Fruit fly (Drosophila melanogaster) whole organism, adult: ENCODE results near the gene SMC1.

Experiments
- CG11617 ChIP-seq: fragments of 200-800 bp; sonication (Bioruptor generic); optimal IDR thresholded peaks from 2 replicates; lab custom pipeline; 2017; ENCODE audit warnings: mild to moderate bottlenecking, missing biosample characterization, missing genetic modification reagents, missing genetic modification characterization
- CG12768 ChIP-seq: fragments of 200-800 bp; sonication (Bioruptor generic); optimal IDR thresholded peaks from 2 replicates; lab custom pipeline; 2017; ENCODE audit warnings: missing biosample characterization, missing genetic modification characterization, mild to moderate bottlenecking, moderate library complexity, missing genetic modification reagents
- CG1620 ChIP-seq: fragments of 200-800 bp; sonication (Bioruptor generic); optimal IDR thresholded peaks from 2 replicates; lab custom pipeline; 2016; ENCODE audit warnings: missing biosample characterization, missing genetic modification characterization
- Crg-1 ChIP-seq: fragments of 200-800 bp; sonication (Bioruptor generic); optimal IDR thresholded peaks from 2 replicates; lab custom pipeline; 2016; ENCODE audit warnings: missing biosample characterization, missing genetic modification characterization
- Hr96 ChIP-seq: fragments of 200-800 bp; sonication (Bioruptor generic); optimal IDR thresholded peaks from 2 replicates; lab custom pipeline; 2016; ENCODE audit warnings: missing biosample characterization, missing genetic modification characterization
- Mnt ChIP-seq: fragments of 200-800 bp; sonication (Bioruptor generic); optimal IDR thresholded peaks from 2 replicates; lab custom pipeline; 2016; ENCODE audit warnings: missing biosample characterization, mild to moderate bottlenecking, missing genetic modification characterization
- cic ChIP-seq: fragments of 200-800 bp; sonication (Bioruptor generic); optimal IDR thresholded peaks from 2 replicates; lab custom pipeline; 2017; ENCODE audit warnings: missing biosample characterization, mild to moderate bottlenecking, missing genetic modification characterization, moderate library complexity
- cnc ChIP-seq, 2 experiments: fragments of >200 bp; optimal IDR thresholded peaks; 2 replicates each; lab custom pipeline; 2017
- kay ChIP-seq: fragments of 200-800 bp; sonication (Bioruptor generic); peaks from one replicate; lab custom pipeline; 2016; ENCODE audit warnings: missing biosample characterization, missing genetic modification characterization, borderline replicate concordance
- ovo ChIP-seq: fragments of 200-800 bp; sonication (Bioruptor generic); optimal IDR thresholded peaks from 2 replicates; lab custom pipeline; 2016; ENCODE audit warnings: missing biosample characterization, missing genetic modification characterization
- pad ChIP-seq: fragments of 200-800 bp; sonication (Bioruptor generic); optimal IDR thresholded peaks from 3 replicates; lab custom pipeline; 2017; ENCODE audit warnings: missing biosample characterization, missing genetic modification characterization, mild to moderate bottlenecking, moderate library complexity, missing genetic modification reagents
- tj ChIP-seq: fragments of 200-800 bp; sonication (Bioruptor generic); optimal IDR thresholded peaks from 3 replicates; lab custom pipeline; 2017; ENCODE audit warnings: missing biosample characterization, mild to moderate bottlenecking, missing genetic modification characterization, moderate library complexity
- toe ChIP-seq: fragments of 200-800 bp; sonication (Bioruptor generic); optimal IDR thresholded peaks from 2 replicates; lab custom pipeline; 2016; ENCODE audit warnings: missing biosample characterization, missing genetic modification characterization

- no peak for TF ChIP-seq toe (GFP tag; lab: Kevin White, UChicago)
- no peak for TF ChIP-seq CG11617 (GFP tag; lab: Kevin White, UChicago)
- no peak for TF ChIP-seq CG12768
- peak; percentile 91 for TF ChIP-seq pad
- TF ChIP-seq ovo (GFP tag; lab: Kevin White, UChicago) = no peak
- peak; percentile 76 for TF ChIP-seq tj
- TF ChIP-seq cnc (optimal IDR thresholded peaks at IDR 0.05; lab: Kevin White, UChicago) = no peak
- TF ChIP-seq Crg-1 (GFP tag; lab: Kevin White, UChicago) = peak; percentile 39
- TF ChIP-seq CG1620 (GFP tag; lab: Kevin White, UChicago) = no peak
- no peak for TF ChIP-seq cic (GFP tag; lab: Kevin White, UChicago)
- TF ChIP-seq kay = no peak
- peak; percentile 3 for TF ChIP-seq Mnt (GFP tag; lab: Kevin White, UChicago)
- no peak for TF ChIP-seq Hr96 (GFP tag; lab: Kevin White, UChicago)
Observed at dm6 chr3R:24046580-24047225, 11.4 kb upstream of the SMC1 start.
